Worm (Caenorhabditis elegans): Measurements from ENCODE around the gene F46F2.5.

The F46F2.5 gene

DNA sequence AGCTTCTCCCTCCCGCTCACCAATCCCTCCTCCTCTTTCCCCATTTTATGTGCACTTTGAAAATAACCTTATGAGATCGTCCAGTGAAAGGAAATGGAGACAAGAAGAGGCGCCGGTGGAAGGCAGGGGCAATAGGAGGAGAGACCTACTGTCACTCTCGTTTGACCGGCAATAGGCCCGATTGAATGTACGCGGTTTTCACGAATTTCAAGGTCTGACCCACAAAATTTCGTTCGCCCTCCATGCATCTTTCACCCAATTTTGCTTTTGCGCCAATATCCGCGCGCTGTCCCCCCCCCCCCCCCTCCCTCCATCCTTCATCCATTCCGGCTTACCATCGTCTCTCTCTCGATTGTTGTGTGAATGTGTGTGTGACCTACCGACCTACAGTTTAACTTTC, 45.2 kb downstream of the F46F2.5 start:
- TF ChIP-seq klf-2 (GFP tag; conservative IDR thresholded peaks at IDR 0.05), result no peak
- no peak for TF ChIP-seq ztf-23 (GFP tag; IDR thresholded peaks at IDR 0.05)
- TF ChIP-seq tab-1 (GFP tag; IDR thresholded peaks at IDR 0.05), result no peak
- no peak for TF ChIP-seq cog-1 (tag; optimal IDR thresholded peaks at IDR 0.05)
- no peak for TF ChIP-seq med-1 (GFP tag; optimal IDR thresholded peaks at IDR 0.05; ENCODE audit: insufficient read depth)
- TF ChIP-seq ref-1 (GFP tag; conservative IDR thresholded peaks at IDR 0.05), result no peak
- no peak for TF ChIP-seq T22C8.4 (GFP tag; IDR thresholded peaks at IDR 0.05)
- no peak for TF ChIP-seq flt-1 (GFP tag; IDR thresholded peaks at IDR 0.05)
- no peak for TF ChIP-seq ztf-29 (GFP tag; IDR thresholded peaks at IDR 0.05)

DNA sequence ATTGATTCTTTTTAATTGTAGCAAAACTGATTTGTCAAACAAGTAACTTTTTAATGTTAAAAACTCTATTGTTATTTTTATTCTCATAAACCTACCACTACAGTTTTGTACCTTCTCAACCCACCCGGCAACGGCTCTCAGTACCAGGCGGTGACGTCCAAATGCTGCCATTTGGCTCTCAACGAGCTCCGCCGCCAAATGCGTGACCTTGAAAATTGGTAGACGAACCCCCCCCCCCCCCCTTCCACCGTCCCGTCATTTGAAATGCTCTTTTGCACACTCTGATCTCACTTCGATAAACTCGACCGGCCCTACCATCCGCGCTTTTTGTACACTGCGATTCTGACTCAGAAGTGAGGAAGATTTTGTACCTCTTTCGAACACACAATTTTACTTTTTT, 46.2 kb downstream of the F46F2.5 start:
- TF ChIP-seq flt-1 (GFP tag; IDR thresholded peaks at IDR 0.05) (no peak), T22C8.4 (GFP tag; IDR thresholded peaks at IDR 0.05) (no peak), ref-1 (GFP tag; conservative IDR thresholded peaks at IDR 0.05) (no peak), tab-1 (GFP tag; IDR thresholded peaks at IDR 0.05) (no peak), ztf-29 (GFP tag; IDR thresholded peaks at IDR 0.05) (no peak), med-1 (GFP tag; optimal IDR thresholded peaks at IDR 0.05; ENCODE audit: insufficient read depth) (no peak), cog-1 (tag; optimal IDR thresholded peaks at IDR 0.05) (no peak), klf-2 (GFP tag; conservative IDR thresholded peaks at IDR 0.05) (no peak), ztf-23 (GFP tag; IDR thresholded peaks at IDR 0.05) (no peak)

DNA sequence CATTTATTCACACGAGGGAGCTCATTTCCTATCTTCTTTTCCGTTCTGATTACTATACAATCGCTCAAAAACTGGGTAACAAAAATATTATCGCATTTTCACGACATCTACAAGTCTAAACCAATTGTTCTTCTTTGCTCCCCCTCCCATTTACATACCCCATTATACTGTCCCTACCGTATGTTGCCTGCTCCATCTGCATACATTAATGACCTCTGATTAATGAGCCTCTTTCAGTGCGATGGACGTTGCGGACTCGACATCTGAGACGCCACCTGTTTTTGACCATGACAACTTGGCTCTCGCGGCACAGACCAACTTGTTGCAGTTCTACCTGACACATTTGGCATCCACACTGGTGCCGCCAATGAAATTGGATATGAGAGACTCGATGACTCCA, 46.6 kb downstream of the F46F2.5 start, which contains the start of gene nhr-91:
nhr-91 (plus strand) TSS at position 232 of the 400 bp plus-strand sequence.
- no peak for TF ChIP-seq T22C8.4 (GFP tag; IDR thresholded peaks at IDR 0.05)
- TF ChIP-seq klf-2 (GFP tag; conservative IDR thresholded peaks at IDR 0.05), result no peak
- TF ChIP-seq ztf-29 (GFP tag; IDR thresholded peaks at IDR 0.05), result no peak
- TF ChIP-seq cog-1 (tag; optimal IDR thresholded peaks at IDR 0.05), result no peak
- no peak for TF ChIP-seq med-1 (GFP tag; optimal IDR thresholded peaks at IDR 0.05; ENCODE audit: insufficient read depth)
- no peak for TF ChIP-seq ref-1 (GFP tag; conservative IDR thresholded peaks at IDR 0.05)
- no peak for TF ChIP-seq ztf-23 (GFP tag; IDR thresholded peaks at IDR 0.05)
- no peak for TF ChIP-seq flt-1 (GFP tag; IDR thresholded peaks at IDR 0.05)
- no peak for TF ChIP-seq tab-1 (GFP tag; IDR thresholded peaks at IDR 0.05)

DNA sequence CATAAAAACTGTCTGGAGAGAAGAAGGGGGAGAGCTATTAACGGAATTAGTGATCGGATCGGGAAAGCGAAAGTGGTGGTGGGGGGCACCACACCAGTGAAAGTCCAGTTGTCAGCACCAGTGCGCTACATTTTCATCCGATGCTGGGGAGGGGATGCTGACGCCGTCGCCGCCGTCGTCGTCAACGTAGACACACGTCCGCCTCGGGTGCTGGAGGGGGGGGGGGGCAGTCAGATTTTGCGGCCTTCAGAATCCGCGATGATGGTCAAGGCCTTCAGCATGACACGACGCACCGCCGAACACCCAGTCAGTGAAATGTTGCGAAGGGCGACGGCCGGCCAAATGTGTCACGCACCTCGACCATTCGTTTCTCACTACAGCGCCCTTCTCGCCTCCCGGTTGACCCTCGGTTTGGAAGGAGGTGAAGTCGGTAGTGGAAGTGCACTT, 47.8 kb downstream of the F46F2.5 start:
- TF ChIP-seq tab-1 (GFP tag; IDR thresholded peaks at IDR 0.05) (peak; percentile 59; the same call in 1 of the 2 replicates), ztf-23 (GFP tag; IDR thresholded peaks at IDR 0.05) (no peak), ref-1 (GFP tag; conservative IDR thresholded peaks at IDR 0.05) (no peak)

DNA sequence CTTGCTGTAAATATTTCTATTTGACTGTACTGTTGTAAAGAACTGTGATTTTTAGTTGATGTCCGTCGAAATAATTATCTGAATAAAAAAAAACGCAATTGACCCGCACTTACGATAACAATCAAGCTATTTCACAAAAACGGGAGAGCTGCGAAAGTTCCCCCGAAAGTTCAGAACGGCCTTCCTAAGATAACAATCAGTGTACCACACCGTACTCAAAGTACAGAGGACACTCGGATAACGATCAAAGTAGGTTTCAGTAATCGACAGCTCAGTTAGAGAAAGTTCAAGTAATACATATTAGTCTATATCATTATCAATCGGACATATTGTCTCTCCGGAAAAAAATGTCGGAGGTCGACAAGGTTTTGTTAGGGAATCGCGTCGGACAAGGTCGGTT, 48.5 kb downstream of the F46F2.5 start:
- no peak for TF ChIP-seq flt-1 (GFP tag; IDR thresholded peaks at IDR 0.05)

DNA sequence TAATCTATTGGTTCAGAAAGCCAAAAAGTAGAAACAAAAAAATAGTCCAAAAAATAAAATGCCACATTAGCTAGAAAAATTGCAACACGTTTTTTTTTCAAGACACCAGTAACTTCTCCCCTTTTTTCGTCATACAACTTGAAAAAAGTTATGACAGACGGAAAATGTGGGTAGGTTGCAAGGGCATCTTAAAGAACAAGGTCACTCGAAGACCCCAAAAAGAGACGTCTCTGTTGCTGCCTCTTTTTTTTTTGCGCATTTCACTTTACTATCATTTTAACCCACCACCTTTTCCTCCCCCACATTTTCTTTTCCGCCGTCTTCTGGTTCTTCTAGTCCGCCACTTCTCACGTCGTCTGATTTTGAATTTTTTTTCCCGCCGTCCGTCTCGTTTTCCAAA, 49.5 kb downstream of the F46F2.5 start:
- TF ChIP-seq flt-1 (GFP tag; IDR thresholded peaks at IDR 0.05) (no peak), tab-1 (GFP tag; IDR thresholded peaks at IDR 0.05) (no peak), T22C8.4 (GFP tag; IDR thresholded peaks at IDR 0.05) (no peak), cog-1 (tag; optimal IDR thresholded peaks at IDR 0.05) (no peak), ztf-29 (GFP tag; IDR thresholded peaks at IDR 0.05) (no peak), med-1 (GFP tag; optimal IDR thresholded peaks at IDR 0.05; ENCODE audit: insufficient read depth) (no peak), klf-2 (GFP tag; conservative IDR thresholded peaks at IDR 0.05) (no peak)

DNA sequence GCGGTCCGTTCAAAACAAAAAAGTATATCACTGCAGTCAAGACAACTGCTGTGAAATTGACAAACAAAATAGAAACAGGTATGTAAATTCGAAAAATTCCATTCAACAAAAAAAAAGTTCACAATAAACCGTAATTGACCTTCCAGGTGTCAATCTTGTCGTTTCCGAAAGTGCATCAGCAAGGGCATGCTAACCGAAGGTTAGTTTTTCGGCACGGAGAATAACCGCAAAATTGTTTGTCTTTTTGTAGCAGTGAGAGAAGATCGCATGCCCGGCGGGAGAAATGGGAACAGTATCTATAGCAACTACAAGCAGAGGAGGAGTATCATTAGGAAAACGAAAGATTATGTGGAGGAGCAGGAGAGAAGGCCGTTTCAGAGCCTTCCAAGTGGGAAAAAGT, 50.2 kb downstream of the F46F2.5 start:
- TF ChIP-seq med-1 (GFP tag; optimal IDR thresholded peaks at IDR 0.05; ENCODE audit: insufficient read depth) (no peak), tab-1 (GFP tag; IDR thresholded peaks at IDR 0.05) (no peak), ref-1 (GFP tag; conservative IDR thresholded peaks at IDR 0.05) (no peak), ztf-29 (GFP tag; IDR thresholded peaks at IDR 0.05) (no peak), ztf-23 (GFP tag; IDR thresholded peaks at IDR 0.05) (no peak), klf-2 (GFP tag; conservative IDR thresholded peaks at IDR 0.05) (no peak), T22C8.4 (GFP tag; IDR thresholded peaks at IDR 0.05) (no peak), flt-1 (GFP tag; IDR thresholded peaks at IDR 0.05) (no peak), cog-1 (tag; optimal IDR thresholded peaks at IDR 0.05) (no peak)

DNA sequence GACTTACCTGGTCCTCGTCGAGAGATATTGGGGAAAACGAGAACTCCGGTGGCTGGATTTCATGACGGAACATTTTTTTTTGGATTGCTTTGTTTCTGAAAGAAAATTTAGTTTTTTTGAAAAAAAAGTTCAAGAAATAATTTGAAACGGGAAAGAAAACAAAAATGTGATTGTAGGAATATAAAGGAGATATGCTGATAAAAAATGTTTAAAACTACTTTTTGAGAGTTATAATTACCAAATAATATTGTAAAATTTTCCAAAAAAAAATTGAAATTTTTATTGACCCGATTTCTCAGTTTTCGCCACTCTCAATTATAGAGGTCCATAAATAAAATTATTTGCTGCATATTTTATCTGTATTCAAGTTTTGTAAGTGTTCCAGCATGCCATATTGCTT, 54.6 kb downstream of the F46F2.5 start, which contains the start of gene glb-28:
glb-28 (minus strand) TSS at position 101 of the 400 bp plus-strand sequence.
- no peak for TF ChIP-seq ztf-29 (GFP tag; IDR thresholded peaks at IDR 0.05)
- TF ChIP-seq med-1 (GFP tag; optimal IDR thresholded peaks at IDR 0.05; ENCODE audit: insufficient read depth), result no peak
- TF ChIP-seq T22C8.4 (GFP tag; IDR thresholded peaks at IDR 0.05), result no peak
- no peak for TF ChIP-seq cog-1 (tag; optimal IDR thresholded peaks at IDR 0.05)
- no peak for TF ChIP-seq ref-1 (GFP tag; conservative IDR thresholded peaks at IDR 0.05)
- no peak for TF ChIP-seq tab-1 (GFP tag; IDR thresholded peaks at IDR 0.05)
